Worm (Caenorhabditis elegans): Measurements from ENCODE around the gene irld-1.
"Not testable (repeated sequence)": the region's sequence is repeated elsewhere in the genome, so short reads cannot be mapped to it uniquely, and the experiment has no call there.

Gene irld-1

DNA sequence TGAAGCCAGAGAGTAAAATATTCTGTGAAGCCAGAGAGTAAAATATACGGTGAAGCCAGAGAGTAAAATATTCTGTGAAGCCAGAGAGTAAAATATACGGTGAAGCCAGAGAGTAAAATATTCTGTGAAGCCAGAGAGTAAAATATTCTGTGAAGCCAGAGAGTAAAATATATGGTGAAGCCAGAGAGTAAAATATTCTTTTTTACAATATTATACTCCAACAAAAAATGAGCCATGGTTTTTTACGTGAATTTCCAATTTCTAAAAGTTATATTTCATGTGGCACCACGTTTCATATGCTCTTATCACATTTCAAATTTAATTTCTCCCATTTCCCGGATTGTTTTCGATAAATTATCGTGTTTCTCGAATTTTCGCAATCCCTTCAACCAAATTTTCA, at the start of gene irld-1:
TSS of gene irld-1 (plus strand) at position 301 of the 400 bp plus-strand sequence.
- TF ChIP-seq mec-3 (tag; optimal IDR thresholded peaks at IDR 0.05; ENCODE audit: borderline replicate concordance); C08G9.2 (tag; optimal IDR thresholded peaks at IDR 0.05); ceh-6 (GFP tag; optimal IDR thresholded peaks at IDR 0.05): not testable (repeated sequence)

DNA sequence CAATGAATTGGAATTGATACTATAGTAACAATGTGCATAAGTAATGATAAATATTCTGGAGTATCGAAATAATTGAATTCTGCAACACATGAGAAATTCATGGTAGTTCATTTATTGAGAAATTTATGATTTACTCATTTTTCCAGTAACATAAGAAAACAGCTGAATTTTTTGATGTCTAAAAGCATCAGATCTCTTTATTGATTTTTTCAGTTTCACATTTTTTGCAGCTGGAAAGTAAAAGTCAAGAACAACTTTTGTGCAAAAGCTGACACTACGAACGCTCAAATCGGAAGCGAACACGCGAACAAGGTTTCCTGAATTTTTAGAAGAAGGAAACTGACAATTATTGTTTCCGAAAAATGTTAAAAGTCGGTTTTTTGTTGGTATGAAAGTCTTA, 46.5 kb upstream of the irld-1 start, which contains the start of gene srh-193:
TSS of gene srh-193 (minus strand) at position 101 of the 400 bp plus-strand sequence.
- not testable (repeated sequence) for TF ChIP-seq che-1 (tag; optimal IDR thresholded peaks at IDR 0.05); hlh-6 (tag; optimal IDR thresholded peaks at IDR 0.05); unc-3 (GFP tag; conservative IDR thresholded peaks at IDR 0.05); unc-3 (tag; optimal IDR thresholded peaks at IDR 0.05)

- TF ChIP-seq unc-55 (GFP tag; optimal IDR thresholded peaks at IDR 0.05); mec-3 (tag; optimal IDR thresholded peaks at IDR 0.05; ENCODE audit: borderline replicate concordance); F13H6.1 (tag; optimal IDR thresholded peaks at IDR 0.05): not testable (repeated sequence)
Measured at ce11 chrV:4293425-4293824, 43.1 kb upstream of the irld-1 start, which contains the start of gene srh-194. TSS of gene srh-194 (minus strand) at chrV:4293525.

ce11 chrV:4295920-4296319, 40.6 kb upstream of the irld-1 start, which contains the start of gene F47D2.11:
TSS of gene F47D2.11 (minus strand) at chrV:4296020.
- TF ChIP-seq pat-9 (tag; optimal IDR thresholded peaks at IDR 0.05), result no peak
- TF ChIP-seq pag-3 (tag; optimal IDR thresholded peaks at IDR 0.05; ENCODE audit: borderline replicate concordance), result no peak
- TF ChIP-seq ceh-48 (tag; optimal IDR thresholded peaks at IDR 0.05), result no peak
- no peak for TF ChIP-seq lin-11 (tag; optimal IDR thresholded peaks at IDR 0.05)
- TF ChIP-seq ceh-24 (tag; optimal IDR thresholded peaks at IDR 0.05), result no peak
- no peak for TF ChIP-seq ama-1 (optimal IDR thresholded peaks at IDR 0.05)
- no peak for TF ChIP-seq K09A11.1 (tag; optimal IDR thresholded peaks at IDR 0.05; ENCODE audit: insufficient read depth)
- no peak for TF ChIP-seq pha-2 (tag; optimal IDR thresholded peaks at IDR 0.05)

DNA sequence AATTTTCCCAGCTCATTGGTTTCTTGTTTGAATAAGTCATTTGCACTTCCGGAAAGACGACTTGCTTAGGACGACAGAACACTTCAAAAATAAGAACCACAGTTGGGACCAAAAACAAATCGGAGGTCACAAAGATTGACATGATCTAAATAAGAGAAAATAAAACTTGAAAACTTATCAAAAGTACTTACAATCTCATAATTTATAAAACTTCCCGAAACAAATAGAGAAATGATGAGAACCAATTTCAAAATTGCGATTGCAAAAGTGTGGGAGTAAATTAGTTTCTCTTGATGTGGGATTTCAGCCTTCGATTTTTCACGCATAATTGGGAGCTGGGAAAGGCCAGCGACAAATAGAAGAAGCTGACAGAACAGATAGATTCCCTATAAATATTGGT, 38.0 kb upstream of the irld-1 start, which contains the start of gene ZC132.11:
TSS of gene ZC132.11 (minus strand) at position 101 of the 400 bp plus-strand sequence.
- TF ChIP-seq ceh-22 (tag; optimal IDR thresholded peaks at IDR 0.05) (no peak), nhr-11 (tag; optimal IDR thresholded peaks at IDR 0.05) (no peak), ceh-45 (GFP tag; IDR thresholded peaks at IDR 0.05) (no peak), ama-1 (optimal IDR thresholded peaks at IDR 0.05) (no peak), madf-2 (tag; optimal IDR thresholded peaks at IDR 0.05) (no peak), nhr-232 (tag; optimal IDR thresholded peaks at IDR 0.05) (no peak), fkh-6 (tag; optimal IDR thresholded peaks at IDR 0.05) (no peak), ceh-2 (tag; optimal IDR thresholded peaks at IDR 0.05) (no peak)

DNA sequence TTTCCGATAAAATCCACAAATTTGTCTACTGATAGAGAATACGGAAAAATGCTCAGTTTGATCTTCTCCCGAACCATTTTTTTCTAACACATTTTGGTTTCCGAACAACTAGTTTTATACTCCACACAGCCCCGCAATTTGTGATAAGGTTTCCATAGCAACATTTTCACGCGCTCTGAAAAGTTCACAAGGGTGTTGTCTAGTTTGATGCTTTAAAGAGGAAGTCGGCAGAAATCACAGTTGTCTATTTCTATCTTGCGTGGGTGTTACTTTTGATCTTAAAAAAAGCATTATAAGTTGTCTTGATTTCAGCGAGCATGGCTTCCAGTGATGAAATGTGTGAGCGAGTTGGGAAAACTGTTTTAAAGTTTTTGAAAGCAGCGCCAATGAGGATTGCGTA, 36.8 kb upstream of the irld-1 start, which contains the start of gene ZC132.3:
TSS of gene ZC132.3 (minus strand) at position 101 of the 400 bp plus-strand sequence.
- TF ChIP-seq sox-2 (GFP tag; IDR thresholded peaks at IDR 0.05), result no peak
- no peak for TF ChIP-seq tbx-2 (tag; optimal IDR thresholded peaks at IDR 0.05)
- TF ChIP-seq fkh-6 (tag; optimal IDR thresholded peaks at IDR 0.05), result no peak
- no peak for TF ChIP-seq sox-4 (tag; optimal IDR thresholded peaks at IDR 0.05)
- no peak for TF ChIP-seq madf-2 (tag; optimal IDR thresholded peaks at IDR 0.05)
- no peak for TF ChIP-seq lim-6 (tag; optimal IDR thresholded peaks at IDR 0.05)
- no peak for TF ChIP-seq ceh-22 (tag; optimal IDR thresholded peaks at IDR 0.05)
- TF ChIP-seq unc-86 (tag; optimal IDR thresholded peaks at IDR 0.05), result no peak
- no peak for TF ChIP-seq rnt-1 (tag; optimal IDR thresholded peaks at IDR 0.05)
- no peak for TF ChIP-seq pqm-1 (tag; optimal IDR thresholded peaks at IDR 0.05)
- TF ChIP-seq K09A11.1 (tag; optimal IDR thresholded peaks at IDR 0.05; ENCODE audit: insufficient read depth), result no peak
- no peak for TF ChIP-seq unc-55 (GFP tag; optimal IDR thresholded peaks at IDR 0.05)
- no peak for TF ChIP-seq gmeb-2 (tag; optimal IDR thresholded peaks at IDR 0.05)
- no peak for TF ChIP-seq ztf-16 (tag; optimal IDR thresholded peaks at IDR 0.05)
- no peak for TF ChIP-seq ceh-14 (tag; optimal IDR thresholded peaks at IDR 0.05)
- no peak for TF ChIP-seq zip-5 (tag; optimal IDR thresholded peaks at IDR 0.05)
- TF ChIP-seq C08G9.2 (tag; optimal IDR thresholded peaks at IDR 0.05), result no peak
- TF ChIP-seq unc-42 (tag; optimal IDR thresholded peaks at IDR 0.05), result no peak
- no peak for TF ChIP-seq che-1 (tag; optimal IDR thresholded peaks at IDR 0.05)
